Fruit fly (Drosophila melanogaster) whole organism, adult: ENCODE results near the gene Rsph3.

ENCODE experiments used
- CG11617 ChIP-seq: fragments of 200-800 bp; sonication (Bioruptor generic); optimal IDR thresholded peaks from 2 replicates; lab custom pipeline; 2017; ENCODE audit warnings: mild to moderate bottlenecking, missing biosample characterization, missing genetic modification reagents, missing genetic modification characterization
- CG12768 ChIP-seq: fragments of 200-800 bp; sonication (Bioruptor generic); optimal IDR thresholded peaks from 2 replicates; lab custom pipeline; 2017; ENCODE audit warnings: missing biosample characterization, missing genetic modification characterization, mild to moderate bottlenecking, moderate library complexity, missing genetic modification reagents
- CG14711 ChIP-seq: fragments of 200-800 bp; sonication (Bioruptor generic); optimal IDR thresholded peaks from 2 replicates; lab custom pipeline; 2018; ENCODE audit warnings: missing biosample characterization, mild to moderate bottlenecking, missing genetic modification characterization, moderate library complexity
- CG1620 ChIP-seq: fragments of 200-800 bp; sonication (Bioruptor generic); optimal IDR thresholded peaks from 2 replicates; lab custom pipeline; 2016; ENCODE audit warnings: missing biosample characterization, missing genetic modification characterization
- CG33017 ChIP-seq: fragments of 200-800 bp; sonication (Bioruptor generic); optimal IDR thresholded peaks from 2 replicates; lab custom pipeline; 2018; ENCODE audit warnings: missing biosample characterization, mild to moderate bottlenecking, missing genetic modification characterization, moderate library complexity
- CG5204 ChIP-seq: fragments of 200-800 bp; sonication (Bioruptor generic); optimal IDR thresholded peaks from 2 replicates; lab custom pipeline; 2016; ENCODE audit warnings: missing biosample characterization, missing genetic modification characterization
- CG7045 ChIP-seq: fragments of 200-800 bp; sonication (Bioruptor generic); optimal IDR thresholded peaks from 2 replicates; lab custom pipeline; 2017; ENCODE audit warnings: missing biosample characterization, mild to moderate bottlenecking, missing genetic modification characterization
- CG7101 ChIP-seq: fragments of 200-800 bp; sonication (Bioruptor generic); optimal IDR thresholded peaks from 2 replicates; lab custom pipeline; 2018; ENCODE audit warnings: missing biosample characterization, mild to moderate bottlenecking, missing genetic modification characterization, moderate library complexity
- Clk ChIP-seq: fragments of 200-800 bp; sonication (Bioruptor generic); optimal IDR thresholded peaks from 2 replicates; lab custom pipeline; 2017; ENCODE audit warnings: missing biosample characterization, missing genetic modification characterization
- Crg-1 ChIP-seq: fragments of 200-800 bp; sonication (Bioruptor generic); optimal IDR thresholded peaks from 2 replicates; lab custom pipeline; 2016; ENCODE audit warnings: missing biosample characterization, missing genetic modification characterization
- Hr96 ChIP-seq: fragments of 200-800 bp; sonication (Bioruptor generic); optimal IDR thresholded peaks from 2 replicates; lab custom pipeline; 2016; ENCODE audit warnings: missing biosample characterization, missing genetic modification characterization
- Mnt ChIP-seq: fragments of 200-800 bp; sonication (Bioruptor generic); optimal IDR thresholded peaks from 2 replicates; lab custom pipeline; 2016; ENCODE audit warnings: missing biosample characterization, mild to moderate bottlenecking, missing genetic modification characterization
- bab1 ChIP-seq: fragments of 200-800 bp; sonication (Bioruptor generic); optimal IDR thresholded peaks from 3 replicates; lab custom pipeline; 2019; ENCODE audit warnings: missing biosample characterization, mild to moderate bottlenecking, missing genetic modification characterization, moderate library complexity
- cic ChIP-seq: fragments of 200-800 bp; sonication (Bioruptor generic); optimal IDR thresholded peaks from 2 replicates; lab custom pipeline; 2017; ENCODE audit warnings: missing biosample characterization, mild to moderate bottlenecking, missing genetic modification characterization, moderate library complexity
- cnc ChIP-seq, 2 experiments: fragments of >200 bp; optimal IDR thresholded peaks; 2 replicates each; lab custom pipeline; 2017
- kay ChIP-seq: fragments of 200-800 bp; sonication (Bioruptor generic); peaks from one replicate; lab custom pipeline; 2016; ENCODE audit warnings: missing biosample characterization, missing genetic modification characterization, borderline replicate concordance
- ovo ChIP-seq: fragments of 200-800 bp; sonication (Bioruptor generic); optimal IDR thresholded peaks from 2 replicates; lab custom pipeline; 2016; ENCODE audit warnings: missing biosample characterization, missing genetic modification characterization
- pad ChIP-seq: fragments of 200-800 bp; sonication (Bioruptor generic); optimal IDR thresholded peaks from 3 replicates; lab custom pipeline; 2017; ENCODE audit warnings: missing biosample characterization, missing genetic modification characterization, mild to moderate bottlenecking, moderate library complexity, missing genetic modification reagents
- tj ChIP-seq: fragments of 200-800 bp; sonication (Bioruptor generic); optimal IDR thresholded peaks from 3 replicates; lab custom pipeline; 2017; ENCODE audit warnings: missing biosample characterization, mild to moderate bottlenecking, missing genetic modification characterization, moderate library complexity
- toe ChIP-seq: fragments of 200-800 bp; sonication (Bioruptor generic); optimal IDR thresholded peaks from 2 replicates; lab custom pipeline; 2016; ENCODE audit warnings: missing biosample characterization, missing genetic modification characterization

Rsph3 gene

dm6 chr3L:6779398-6779797, 16.4 kb upstream of the Rsph3 start:
- no peak for TF ChIP-seq CG12768 (GFP tag; lab: Kevin White, UChicago)
- no peak for TF ChIP-seq cnc (optimal IDR thresholded peaks at IDR 0.05; lab: Kevin White, UChicago)
- no peak for TF ChIP-seq CG7101 (tag; lab: Kevin White, UChicago)
- no peak for TF ChIP-seq kay (GFP tag; lab: Kevin White, UChicago)
- TF ChIP-seq Hr96 (GFP tag; lab: Kevin White, UChicago): no peak
- no peak for TF ChIP-seq bab1 (GFP tag; lab: Kevin White, UChicago)
- no peak for TF ChIP-seq Clk (GFP tag; lab: Kevin White, UChicago)
- TF ChIP-seq ovo (GFP tag; lab: Kevin White, UChicago): no peak
- no peak for TF ChIP-seq pad (GFP tag; lab: Kevin White, UChicago)
- no peak for TF ChIP-seq CG14711
- no peak for TF ChIP-seq cic
- no peak for TF ChIP-seq CG5204
- TF ChIP-seq CG33017 (tag; lab: Kevin White, UChicago): no peak
- no peak for TF ChIP-seq CG1620
- no peak for TF ChIP-seq CG11617
- TF ChIP-seq toe (GFP tag; lab: Kevin White, UChicago): no peak
- no peak for TF ChIP-seq Crg-1

dm6 chr3L:6778804-6779289, 15.8 kb upstream of the Rsph3 start:
- no peak for TF ChIP-seq cic
- no peak for TF ChIP-seq toe (GFP tag; lab: Kevin White, UChicago)
- TF ChIP-seq tj (GFP tag; lab: Kevin White, UChicago): no peak
- TF ChIP-seq Mnt (GFP tag; lab: Kevin White, UChicago): no peak
- TF ChIP-seq CG7045: no peak
- TF ChIP-seq CG1620: no peak
- no peak for TF ChIP-seq Clk (GFP tag; lab: Kevin White, UChicago)
- no peak for TF ChIP-seq kay (GFP tag; lab: Kevin White, UChicago)
- no peak for TF ChIP-seq CG11617
- TF ChIP-seq CG12768 (GFP tag; lab: Kevin White, UChicago): no peak
- TF ChIP-seq ovo (GFP tag; lab: Kevin White, UChicago): no peak
- TF ChIP-seq CG5204: no peak
- no peak for TF ChIP-seq pad (GFP tag; lab: Kevin White, UChicago)
- no peak for TF ChIP-seq Hr96 (GFP tag; lab: Kevin White, UChicago)
- TF ChIP-seq CG7101 (tag; lab: Kevin White, UChicago): no peak
- no peak for TF ChIP-seq CG14711
- no peak for TF ChIP-seq Crg-1

dm6 chr3L:6777614-6778013, 14.6 kb upstream of the Rsph3 start:
- TF ChIP-seq CG11617 (no peak), CG5204 (no peak), CG33017 (tag; lab: Kevin White, UChicago) (no peak), kay (GFP tag; lab: Kevin White, UChicago) (no peak), tj (GFP tag; lab: Kevin White, UChicago) (no peak), CG7045 (no peak), CG1620 (no peak), toe (GFP tag; lab: Kevin White, UChicago) (no peak)

- TF ChIP-seq tj (GFP tag; lab: Kevin White, UChicago): no peak
- no peak for TF ChIP-seq CG7045
- TF ChIP-seq cnc (optimal IDR thresholded peaks at IDR 0.05; lab: Kevin White, UChicago): no peak
- TF ChIP-seq CG12768 (GFP tag; lab: Kevin White, UChicago): no peak
- TF ChIP-seq kay (GFP tag; lab: Kevin White, UChicago): no peak
- no peak for TF ChIP-seq pad (GFP tag; lab: Kevin White, UChicago)
- no peak for TF ChIP-seq ovo (GFP tag; lab: Kevin White, UChicago)
- no peak for TF ChIP-seq Crg-1
- no peak for TF ChIP-seq CG1620
- no peak for TF ChIP-seq CG5204
- TF ChIP-seq Clk (GFP tag; lab: Kevin White, UChicago): no peak
- TF ChIP-seq CG11617: no peak
- TF ChIP-seq cic: no peak
Observed at dm6 chr3L:6771851-6772250, 8.8 kb upstream of the Rsph3 start.

dm6 chr3L:6771208-6771607, 8.2 kb upstream of the Rsph3 start:
- TF ChIP-seq CG5204: no peak

- TF ChIP-seq CG1620 (no peak), CG5204 (no peak), CG33017 (tag; lab: Kevin White, UChicago) (no peak), cic (no peak), Crg-1 (no peak), tj (GFP tag; lab: Kevin White, UChicago) (no peak)
Observed at dm6 chr3L:6767153-6767552, 4.1 kb upstream of the Rsph3 start.

- TF ChIP-seq Mnt (GFP tag; lab: Kevin White, UChicago): no peak
- TF ChIP-seq kay (GFP tag; lab: Kevin White, UChicago): no peak
- no peak for TF ChIP-seq CG11617
- TF ChIP-seq CG7101 (tag; lab: Kevin White, UChicago): no peak
- no peak for TF ChIP-seq CG5204
- TF ChIP-seq cnc (optimal IDR thresholded peaks at IDR 0.05; lab: Kevin White, UChicago): no peak
- TF ChIP-seq toe (GFP tag; lab: Kevin White, UChicago): no peak
- TF ChIP-seq CG14711: no peak
- TF ChIP-seq ovo (GFP tag; lab: Kevin White, UChicago): no peak
- no peak for TF ChIP-seq cic
- no peak for TF ChIP-seq CG33017 (tag; lab: Kevin White, UChicago)
- no peak for TF ChIP-seq CG12768 (GFP tag; lab: Kevin White, UChicago)
- TF ChIP-seq Crg-1: no peak
- TF ChIP-seq Clk (GFP tag; lab: Kevin White, UChicago): no peak
- no peak for TF ChIP-seq pad (GFP tag; lab: Kevin White, UChicago)
- TF ChIP-seq bab1 (GFP tag; lab: Kevin White, UChicago): no peak
- no peak for TF ChIP-seq Hr96 (GFP tag; lab: Kevin White, UChicago)
Observed at dm6 chr3L:6764535-6765187, 1.6 kb upstream of the Rsph3 start.
